Worm (Caenorhabditis elegans) whole organism, L3 larva: ENCODE data around the gene zip-12.

Experiments
- ceh-28 ChIP-seq: fragments of 150-350 bp; optimal IDR thresholded peaks from 2 replicates; lab custom pipeline; 2014; ENCODE audit warnings: missing biosample characterization, missing genetic modification reagents, missing genetic modification characterization
- ceh-82 ChIP-seq: fragments of 150-350 bp; optimal IDR thresholded peaks from 2 replicates; lab custom pipeline; 2014; ENCODE audit warnings: missing biosample characterization, missing genetic modification characterization
- nhr-11 ChIP-seq: fragments of 150-350 bp; optimal IDR thresholded peaks from 2 replicates; lab custom pipeline; 2014; ENCODE audit warnings: missing biosample characterization, missing genetic modification characterization
- pha-4 ChIP-seq: fragments of 150-350 bp; optimal IDR thresholded peaks from 2 replicates; lab custom pipeline; 2014; ENCODE audit warnings: missing biosample characterization, missing genetic modification reagents, missing genetic modification characterization

ce11 chrIII:12366989-12367557 is 39.4 kb downstream of the zip-12 start, which contains the start of gene Y75B8A.33:
- TF ChIP-seq nhr-11 (tag; lab: Kevin White, UChicago): no peak
- no peak for TF ChIP-seq pha-4 (tag; lab: Kevin White, UChicago)
- no peak for TF ChIP-seq ceh-28 (tag; lab: Kevin White, UChicago)
- no peak for TF ChIP-seq ceh-82
